Worm (Caenorhabditis elegans): ENCODE data around the gene ZK669.2.

ZK669.2 gene

DNA sequence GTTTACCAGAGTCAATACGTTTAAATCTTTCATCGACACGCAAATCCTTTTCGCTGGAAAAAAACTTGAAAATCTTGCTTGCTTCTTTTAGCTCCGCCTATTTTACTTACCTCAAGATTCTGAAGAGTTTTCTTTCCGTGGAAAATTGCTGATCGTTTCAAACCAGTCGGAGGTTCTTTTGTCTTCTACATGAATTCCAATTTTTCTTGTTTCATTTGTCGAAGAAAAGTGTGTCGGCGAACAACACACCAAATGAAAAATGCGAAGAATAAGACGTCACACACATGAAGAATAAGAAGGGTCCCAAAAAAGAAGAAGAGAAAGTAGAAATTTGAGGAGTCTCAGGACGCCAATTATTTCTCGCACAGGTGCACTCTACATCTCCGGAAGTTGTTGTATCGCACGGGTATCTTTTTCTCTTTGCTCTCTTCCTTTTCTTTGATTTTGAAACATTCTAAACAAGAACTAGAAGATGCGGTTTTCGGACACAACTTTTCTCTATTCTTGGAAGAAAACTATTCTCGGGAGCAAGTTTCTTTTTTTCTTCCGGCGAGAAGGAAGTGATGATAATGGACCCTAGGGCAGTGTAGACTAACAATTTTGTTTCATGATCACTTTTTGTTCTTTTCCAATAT, 36.3 kb upstream of the ZK669.2 start:
- no peak for TF ChIP-seq aly-1 (tag; optimal IDR thresholded peaks at IDR 0.05)
- TF ChIP-seq F13C5.2 (tag; optimal IDR thresholded peaks at IDR 0.05) = no peak
- no peak for TF ChIP-seq hmg-4 (GFP tag; optimal IDR thresholded peaks at IDR 0.05)
- no peak for TF ChIP-seq flt-1 (GFP tag; IDR thresholded peaks at IDR 0.05)
- TF ChIP-seq tbx-37 (GFP tag; conservative IDR thresholded peaks at IDR 0.05) = no peak
- TF ChIP-seq ama-1 (optimal IDR thresholded peaks at IDR 0.05) = no peak
- no peak for TF ChIP-seq sea-1 (GFP tag; conservative IDR thresholded peaks at IDR 0.05)
- no peak for TF ChIP-seq pes-1 (GFP tag; IDR thresholded peaks at IDR 0.05)
- TF ChIP-seq tra-4 (tag; optimal IDR thresholded peaks at IDR 0.05) = no peak
- no peak for TF ChIP-seq ceh-13 (GFP tag; optimal IDR thresholded peaks at IDR 0.05)
- TF ChIP-seq ets-7 (tag; optimal IDR thresholded peaks at IDR 0.05) = no peak
- TF ChIP-seq tbx-11 (GFP tag; IDR thresholded peaks at IDR 0.05) = no peak

DNA sequence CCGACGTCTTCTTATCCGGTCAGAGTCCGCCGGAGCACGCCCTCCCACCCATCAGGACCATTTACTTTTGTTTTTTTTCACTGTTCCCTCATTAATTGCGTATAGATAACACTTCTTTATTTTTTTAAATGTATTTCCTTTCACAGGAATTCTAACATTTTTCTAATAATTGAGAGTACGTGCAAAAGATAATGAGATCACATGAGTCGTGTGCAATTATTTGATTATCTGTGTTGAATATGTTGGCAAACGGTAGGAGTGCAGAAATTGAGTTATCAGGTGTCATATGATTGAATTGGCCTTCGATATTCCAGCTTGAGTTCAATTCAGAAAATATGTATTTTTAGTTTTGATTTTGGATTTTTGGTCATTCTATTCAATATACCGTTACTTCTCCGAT, 30.4 kb upstream of the ZK669.2 start:
- no peak for TF ChIP-seq ama-1 (optimal IDR thresholded peaks at IDR 0.05)
- no peak for TF ChIP-seq tra-4 (tag; optimal IDR thresholded peaks at IDR 0.05)
- no peak for TF ChIP-seq flt-1 (GFP tag; IDR thresholded peaks at IDR 0.05)
- no peak for TF ChIP-seq hmbx-1 (tag; optimal IDR thresholded peaks at IDR 0.05)
- no peak for TF ChIP-seq F13C5.2 (tag; optimal IDR thresholded peaks at IDR 0.05)
- TF ChIP-seq tbx-37 (GFP tag; conservative IDR thresholded peaks at IDR 0.05) = no peak

DNA sequence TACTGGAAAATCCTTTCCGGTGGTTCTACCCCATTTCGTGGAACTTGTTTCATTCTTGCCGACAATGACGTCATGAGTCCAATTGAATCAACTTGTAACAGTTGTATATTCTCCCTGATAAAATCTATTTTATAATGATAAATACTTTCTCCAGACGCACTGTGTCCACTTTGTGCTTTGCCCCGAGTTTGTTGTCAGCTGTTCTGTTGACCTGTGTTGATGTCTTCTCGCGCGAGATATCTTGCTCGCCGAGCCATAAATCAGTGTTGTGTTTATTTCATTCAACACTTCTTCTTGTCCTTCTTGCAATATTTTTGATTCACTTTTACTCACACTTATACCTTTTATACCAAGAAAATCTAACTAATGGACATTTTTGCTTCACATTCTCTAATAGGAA, 24.2 kb upstream of the ZK669.2 start:
- no peak for TF ChIP-seq pes-1 (GFP tag; IDR thresholded peaks at IDR 0.05)
- no peak for TF ChIP-seq tbx-37 (GFP tag; conservative IDR thresholded peaks at IDR 0.05)
- TF ChIP-seq ama-1 (optimal IDR thresholded peaks at IDR 0.05) = no peak
- no peak for TF ChIP-seq hmg-4 (GFP tag; optimal IDR thresholded peaks at IDR 0.05)
- TF ChIP-seq hnd-1 (tag; optimal IDR thresholded peaks at IDR 0.05) = no peak
- TF ChIP-seq hmbx-1 (tag; optimal IDR thresholded peaks at IDR 0.05) = no peak
- no peak for TF ChIP-seq aly-1 (tag; optimal IDR thresholded peaks at IDR 0.05)
- no peak for TF ChIP-seq scrt-1 (GFP tag; IDR thresholded peaks at IDR 0.05)
- TF ChIP-seq tra-4 (tag; optimal IDR thresholded peaks at IDR 0.05) = no peak
- TF ChIP-seq ets-7 (tag; optimal IDR thresholded peaks at IDR 0.05) = no peak
- no peak for TF ChIP-seq F13C5.2 (tag; optimal IDR thresholded peaks at IDR 0.05)
- no peak for TF ChIP-seq ceh-13 (GFP tag; optimal IDR thresholded peaks at IDR 0.05)
- no peak for TF ChIP-seq sea-1 (GFP tag; conservative IDR thresholded peaks at IDR 0.05)
- no peak for TF ChIP-seq B0310.2 (tag; optimal IDR thresholded peaks at IDR 0.05)

DNA sequence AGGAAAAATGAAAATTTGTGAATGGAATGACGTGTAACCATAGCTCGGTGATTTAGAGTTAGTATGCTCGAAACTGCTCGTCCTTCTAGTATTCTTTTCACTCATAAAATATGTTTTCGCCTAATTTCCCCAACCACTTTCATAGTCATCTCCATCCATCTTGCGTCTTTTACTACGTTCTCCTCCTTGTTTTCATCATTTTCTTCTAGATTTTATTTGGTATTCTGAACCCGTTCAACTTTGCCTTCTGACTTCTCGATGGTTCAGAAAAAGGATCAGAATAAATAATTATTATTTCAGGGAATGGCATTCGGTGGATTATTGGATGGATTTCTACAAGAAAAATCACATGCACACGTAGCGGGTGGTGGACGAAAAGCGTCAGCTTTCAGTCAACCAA, 20.6 kb upstream of the ZK669.2 start, which contains the start of gene C04H4.1:
C04H4.1 (plus strand) TSS at position 301 of the 400 bp plus-strand sequence.
- TF ChIP-seq tbx-37 (GFP tag; conservative IDR thresholded peaks at IDR 0.05) (no peak), tra-4 (tag; optimal IDR thresholded peaks at IDR 0.05) (no peak), ets-7 (tag; optimal IDR thresholded peaks at IDR 0.05) (no peak), flt-1 (GFP tag; IDR thresholded peaks at IDR 0.05) (no peak), hmg-4 (GFP tag; optimal IDR thresholded peaks at IDR 0.05) (no peak), pes-1 (GFP tag; IDR thresholded peaks at IDR 0.05) (no peak), scrt-1 (GFP tag; IDR thresholded peaks at IDR 0.05) (no peak), tbx-11 (GFP tag; IDR thresholded peaks at IDR 0.05) (no peak), F13C5.2 (tag; optimal IDR thresholded peaks at IDR 0.05) (no peak), hmbx-1 (tag; optimal IDR thresholded peaks at IDR 0.05) (no peak), ceh-36 (tag; optimal IDR thresholded peaks at IDR 0.05) (no peak), ama-1 (optimal IDR thresholded peaks at IDR 0.05) (no peak), hnd-1 (tag; optimal IDR thresholded peaks at IDR 0.05) (no peak), sea-1 (GFP tag; conservative IDR thresholded peaks at IDR 0.05) (no peak), aly-1 (tag; optimal IDR thresholded peaks at IDR 0.05) (no peak), B0310.2 (tag; optimal IDR thresholded peaks at IDR 0.05) (no peak), ceh-13 (GFP tag; optimal IDR thresholded peaks at IDR 0.05) (no peak)

DNA sequence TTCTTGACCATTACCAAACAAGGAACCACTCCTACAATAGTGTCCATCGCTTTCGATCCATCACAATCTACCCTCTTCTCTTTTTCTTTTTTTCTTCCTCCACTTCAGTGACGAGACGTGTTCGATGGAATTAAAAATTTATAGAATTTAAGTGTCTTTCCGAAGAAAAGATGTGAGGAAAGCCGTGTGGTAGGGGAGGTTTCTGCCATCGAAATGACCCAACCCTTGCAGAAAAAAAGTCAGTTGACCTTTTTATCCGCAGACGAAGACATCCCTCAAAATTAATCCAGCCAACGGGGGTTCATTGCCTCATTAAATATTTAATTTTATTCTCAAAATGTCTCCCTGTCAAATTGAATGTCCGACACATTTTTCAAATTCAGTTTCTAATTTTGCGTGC, 17.6 kb upstream of the ZK669.2 start:
- no peak for TF ChIP-seq hmbx-1 (tag; optimal IDR thresholded peaks at IDR 0.05)
- no peak for TF ChIP-seq hnd-1 (tag; optimal IDR thresholded peaks at IDR 0.05)
- TF ChIP-seq scrt-1 (GFP tag; IDR thresholded peaks at IDR 0.05) = no peak
- no peak for TF ChIP-seq tbx-11 (GFP tag; IDR thresholded peaks at IDR 0.05)
- no peak for TF ChIP-seq tbx-37 (GFP tag; conservative IDR thresholded peaks at IDR 0.05)
- no peak for TF ChIP-seq F13C5.2 (tag; optimal IDR thresholded peaks at IDR 0.05)
- TF ChIP-seq aly-1 (tag; optimal IDR thresholded peaks at IDR 0.05) = no peak
- TF ChIP-seq B0310.2 (tag; optimal IDR thresholded peaks at IDR 0.05) = no peak
- no peak for TF ChIP-seq sea-1 (GFP tag; conservative IDR thresholded peaks at IDR 0.05)
- no peak for TF ChIP-seq ama-1 (optimal IDR thresholded peaks at IDR 0.05)
- TF ChIP-seq hmg-4 (GFP tag; optimal IDR thresholded peaks at IDR 0.05) = no peak
- no peak for TF ChIP-seq pes-1 (GFP tag; IDR thresholded peaks at IDR 0.05)
- no peak for TF ChIP-seq tra-4 (tag; optimal IDR thresholded peaks at IDR 0.05)

DNA sequence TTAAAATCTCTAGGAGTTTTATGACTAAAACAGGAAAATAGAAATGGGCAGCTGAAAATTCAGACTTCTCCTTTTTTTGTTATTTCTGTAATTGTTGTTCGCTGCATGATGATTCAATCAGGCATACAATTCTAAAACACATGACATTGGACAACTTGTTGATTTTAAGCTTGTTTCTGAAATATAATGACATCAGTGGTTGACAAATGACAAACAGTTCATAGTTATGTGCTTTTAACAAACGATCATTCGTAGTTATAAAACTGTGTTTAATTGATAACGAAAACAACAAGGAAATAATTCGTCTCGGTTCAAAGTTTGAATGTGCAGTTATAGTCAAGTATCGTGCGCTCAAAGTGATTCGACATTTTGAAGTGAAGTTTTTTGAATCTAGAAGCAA, 10.3 kb upstream of the ZK669.2 start:
- TF ChIP-seq tbx-11 (GFP tag; IDR thresholded peaks at IDR 0.05) (no peak), ets-7 (tag; optimal IDR thresholded peaks at IDR 0.05) (no peak), tra-4 (tag; optimal IDR thresholded peaks at IDR 0.05) (no peak), tbx-37 (GFP tag; conservative IDR thresholded peaks at IDR 0.05) (no peak), ceh-36 (tag; optimal IDR thresholded peaks at IDR 0.05) (no peak), aly-1 (tag; optimal IDR thresholded peaks at IDR 0.05) (no peak), ceh-13 (GFP tag; optimal IDR thresholded peaks at IDR 0.05) (no peak)

DNA sequence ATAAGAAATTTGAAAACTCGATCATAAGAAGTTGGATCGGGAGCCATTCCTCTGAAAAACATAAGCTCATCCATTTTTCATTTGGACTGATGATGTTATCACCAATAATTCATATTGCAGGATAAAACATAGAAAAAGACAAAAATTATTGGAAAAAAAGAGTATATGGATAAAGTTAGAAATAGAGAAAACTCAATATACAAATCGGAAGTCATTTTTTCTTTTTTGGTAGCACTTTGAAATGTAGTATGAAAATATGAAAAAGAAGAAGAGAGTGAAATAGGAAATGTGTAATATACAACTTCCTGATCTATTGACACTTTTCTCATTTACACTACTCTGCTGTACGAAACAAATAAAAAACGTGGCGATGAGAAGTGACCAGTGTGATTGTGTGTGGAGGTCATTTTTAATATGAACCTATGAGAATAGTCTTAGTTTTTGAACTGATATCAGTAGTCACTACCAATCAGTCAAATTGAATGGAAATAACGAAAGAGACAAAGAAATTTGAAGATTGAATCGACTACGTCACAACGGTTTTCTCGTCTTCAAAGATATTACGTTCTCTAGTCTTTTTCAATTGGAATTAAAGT, 8.9 kb upstream of the ZK669.2 start, which contains the start of gene ZK669.5:
ZK669.5 (minus strand) TSS at position 51 of the 596 bp plus-strand sequence.
- TF ChIP-seq hmg-4 (GFP tag; optimal IDR thresholded peaks at IDR 0.05) (no peak), tra-4 (tag; optimal IDR thresholded peaks at IDR 0.05) (no peak), scrt-1 (GFP tag; IDR thresholded peaks at IDR 0.05) (no peak), tbx-37 (GFP tag; conservative IDR thresholded peaks at IDR 0.05) (no peak), ceh-13 (GFP tag; optimal IDR thresholded peaks at IDR 0.05) (no peak), F13C5.2 (tag; optimal IDR thresholded peaks at IDR 0.05) (no peak), hnd-1 (tag; optimal IDR thresholded peaks at IDR 0.05) (no peak), flt-1 (GFP tag; IDR thresholded peaks at IDR 0.05) (no peak), ets-7 (tag; optimal IDR thresholded peaks at IDR 0.05) (no peak), tbx-11 (GFP tag; IDR thresholded peaks at IDR 0.05) (no peak), ceh-36 (tag; optimal IDR thresholded peaks at IDR 0.05) (no peak), aly-1 (tag; optimal IDR thresholded peaks at IDR 0.05) (no peak), B0310.2 (tag; optimal IDR thresholded peaks at IDR 0.05) (no peak), pes-1 (GFP tag; IDR thresholded peaks at IDR 0.05) (no peak), hmbx-1 (tag; optimal IDR thresholded peaks at IDR 0.05) (no peak), ama-1 (optimal IDR thresholded peaks at IDR 0.05) (no peak), sea-1 (GFP tag; conservative IDR thresholded peaks at IDR 0.05) (no peak)
